Fruit fly (Drosophila melanogaster) whole organism, embryonic: ENCODE data around the gene CG7985.

Source experiments
- Asciz ChIP-seq: fragments of 200-800 bp; sonication (Bioruptor generic); optimal IDR thresholded peaks from 2 replicates; lab custom pipeline; 2017; ENCODE audit warnings: missing biosample characterization, mild to moderate bottlenecking, missing genetic modification characterization, missing genetic modification reagents
- Atf6 ChIP-seq: fragments of 200-800 bp; sonication (Bioruptor generic); IDR thresholded peaks from 2 replicates; pipeline ENCODE4 v1.3.6; 2022; ENCODE audit warnings: missing biosample characterization, missing genetic modification characterization
- B-H1 ChIP-seq: fragments of 200-800 bp; sonication (Bioruptor generic); IDR thresholded peaks from 3 replicates; pipeline ENCODE4 v1.3.6; 2022; ENCODE audit warnings: missing biosample characterization, missing genetic modification characterization
- CG10274 ChIP-seq: fragments of 200-800 bp; sonication (Bioruptor generic); optimal IDR thresholded peaks from 3 replicates; lab custom pipeline; 2017; ENCODE audit warnings: missing biosample characterization, mild to moderate bottlenecking, missing genetic modification characterization
- CG10543 ChIP-seq: fragments of 200-800 bp; sonication (Bioruptor generic); optimal IDR thresholded peaks from 3 replicates; lab custom pipeline; 2017; ENCODE audit warnings: missing biosample characterization, mild to moderate bottlenecking, missing genetic modification characterization, moderate library complexity
- CG12391 ChIP-seq: fragments of 200-800 bp; sonication (Bioruptor generic); optimal IDR thresholded peaks from 3 replicates; lab custom pipeline; 2018; ENCODE audit warnings: missing biosample characterization, mild to moderate bottlenecking, missing genetic modification characterization, moderate library complexity
- CG13296 ChIP-seq: fragments of 200-800 bp; sonication (Bioruptor generic); optimal IDR thresholded peaks from 3 replicates; lab custom pipeline; 2018; ENCODE audit warnings: missing biosample characterization, mild to moderate bottlenecking, missing genetic modification characterization
- CG15011 ChIP-seq: fragments of 200-800 bp; sonication (Bioruptor generic); optimal IDR thresholded peaks from 3 replicates; lab custom pipeline; 2018; ENCODE audit warnings: missing biosample characterization, mild to moderate bottlenecking, missing genetic modification characterization
- CG1529 ChIP-seq: fragments of 200-800 bp; sonication (Bioruptor generic); optimal IDR thresholded peaks from 3 replicates; lab custom pipeline; 2018; ENCODE audit warnings: missing biosample characterization, missing genetic modification characterization
- CG17612 ChIP-seq: fragments of 200-800 bp; sonication (Bioruptor generic); IDR thresholded peaks from 2 replicates; pipeline ENCODE4 v1.3.6; 2022; ENCODE audit warnings: missing biosample characterization, missing genetic modification characterization
- CG1832 ChIP-seq: fragments of 200-800 bp; sonication (Bioruptor generic); optimal IDR thresholded peaks from 2 replicates; lab custom pipeline; 2017; ENCODE audit warnings: missing biosample characterization, mild to moderate bottlenecking, missing genetic modification characterization, inconsistent platforms
- CG18619 ChIP-seq: fragments of 200-800 bp; sonication (Bioruptor generic); optimal IDR thresholded peaks from 3 replicates; lab custom pipeline; 2017; ENCODE audit warnings: missing biosample characterization, mild to moderate bottlenecking, missing genetic modification characterization
- CG34422 ChIP-seq: fragments of 200-800 bp; sonication (Bioruptor generic); IDR thresholded peaks from 3 replicates; pipeline ENCODE4 v1.3.6; 2022; ENCODE audit warnings: missing biosample characterization, missing genetic modification characterization
- CG4617 ChIP-seq: fragments of 200-800 bp; sonication (Bioruptor generic); optimal IDR thresholded peaks from 3 replicates; lab custom pipeline; 2016; ENCODE audit warnings: missing biosample characterization, missing genetic modification characterization, borderline replicate concordance
- CG7839 ChIP-seq: fragments of 200-800 bp; sonication (Bioruptor generic); optimal IDR thresholded peaks from 3 replicates; lab custom pipeline; 2018; ENCODE audit warnings: missing biosample characterization, mild to moderate bottlenecking, missing genetic modification characterization, moderate library complexity
- CoRest ChIP-seq: fragments of 200-800 bp; sonication (Bioruptor generic); optimal IDR thresholded peaks from 3 replicates; lab custom pipeline; 2018; ENCODE audit warnings: missing biosample characterization, mild to moderate bottlenecking, missing genetic modification characterization, moderate library complexity
- CrebB ChIP-seq: fragments of 200-800 bp; sonication (Bioruptor generic); optimal IDR thresholded peaks from 3 replicates; lab custom pipeline; 2018; ENCODE audit warnings: missing biosample characterization, mild to moderate bottlenecking, missing genetic modification characterization
- Hand ChIP-seq: fragments of 200-800 bp; sonication (Bioruptor generic); optimal IDR thresholded peaks from 2 replicates; lab custom pipeline; 2017; ENCODE audit warnings: mild to moderate bottlenecking, missing biosample characterization, missing genetic modification reagents, missing genetic modification characterization
- Mrtf ChIP-seq: fragments of 200-800 bp; sonication (Bioruptor generic); IDR thresholded peaks from 3 replicates; pipeline ENCODE4 v1.3.6; 2022; ENCODE audit warnings: missing biosample characterization, missing genetic modification characterization
- NC2β ChIP-seq: fragments of 200-800 bp; sonication (Bioruptor generic); optimal IDR thresholded peaks from 2 replicates; lab custom pipeline; 2016; ENCODE audit warnings: missing biosample characterization, missing genetic modification characterization
- Six4 ChIP-seq: fragments of 200-800 bp; sonication (Bioruptor generic); optimal IDR thresholded peaks from 2 replicates; lab custom pipeline; 2016; ENCODE audit warnings: missing biosample characterization, missing genetic modification characterization
- Sox100B ChIP-seq: fragments of 200-800 bp; sonication (Bioruptor generic); optimal IDR thresholded peaks from 3 replicates; lab custom pipeline; 2018; ENCODE audit warnings: missing biosample characterization, mild to moderate bottlenecking, missing genetic modification characterization
- Xbp1 ChIP-seq: fragments of 200-800 bp; sonication (Bioruptor generic); optimal IDR thresholded peaks from 3 replicates; lab custom pipeline; 2016; ENCODE audit warnings: missing biosample characterization, mild to moderate bottlenecking, missing genetic modification characterization
- YL-1 ChIP-seq: fragments of 200-800 bp; sonication (Bioruptor generic); optimal IDR thresholded peaks from 3 replicates; lab custom pipeline; 2017; ENCODE audit warnings: missing biosample characterization, mild to moderate bottlenecking, missing genetic modification characterization
- abd-A ChIP-seq: fragments of 200-800 bp; sonication (Bioruptor generic); optimal IDR thresholded peaks from 3 replicates; lab custom pipeline; 2019; ENCODE audit warnings: missing biosample characterization, mild to moderate bottlenecking, missing genetic modification characterization, moderate library complexity
- aop ChIP-seq: fragments of 200-800 bp; sonication (Bioruptor generic); IDR thresholded peaks from 2 replicates; pipeline ENCODE4 v1.3.6; 2022; ENCODE audit warnings: missing biosample characterization, missing genetic modification characterization
- ase ChIP-seq: fragments of 200-800 bp; sonication (Bioruptor generic); IDR thresholded peaks from 3 replicates; pipeline ENCODE4 v1.3.6; 2022; ENCODE audit warnings: missing biosample characterization, missing genetic modification characterization
- bbx ChIP-seq: fragments of 200-800 bp; sonication (Bioruptor generic); IDR thresholded peaks from 2 replicates; pipeline ENCODE4 v1.3.6; 2022; ENCODE audit warnings: missing biosample characterization, missing genetic modification characterization; ENCODE audit not compliant: partially characterized antibody
- cad ChIP-seq: fragments of >200 bp; optimal IDR thresholded peaks from 2 replicates; lab custom pipeline; 2017; ENCODE audit warnings: missing biosample characterization, missing genetic modification characterization
- cg ChIP-seq: fragments of 200-800 bp; sonication (Bioruptor generic); optimal IDR thresholded peaks from 3 replicates; lab custom pipeline; 2019; ENCODE audit warnings: missing biosample characterization, mild to moderate bottlenecking, missing genetic modification characterization, moderate library complexity
- crol ChIP-seq: fragments of 200-800 bp; sonication (Bioruptor generic); IDR thresholded peaks from 2 replicates; pipeline ENCODE4 v1.3.6; 2022; ENCODE audit warnings: missing biosample characterization, missing genetic modification characterization
- emc ChIP-seq: fragments of 200-800 bp; sonication (Bioruptor generic); optimal IDR thresholded peaks from 2 replicates; lab custom pipeline; 2016; ENCODE audit warnings: missing biosample characterization, missing genetic modification characterization
- eve ChIP-seq, 2 experiments: fragments of >200 bp; optimal IDR thresholded peaks; 2 replicates each; lab custom pipeline; 2017; ENCODE audit warnings: missing biosample characterization in 2 of 2, missing genetic modification characterization in 2 of 2
- ftz-f1 ChIP-seq: fragments of 200-800 bp; sonication (Bioruptor generic); optimal IDR thresholded peaks from 2 replicates; lab custom pipeline; 2016; ENCODE audit warnings: missing biosample characterization, missing genetic modification characterization
- gcm2 ChIP-seq: fragments of 200-800 bp; sonication (Bioruptor generic); optimal IDR thresholded peaks from 2 replicates; lab custom pipeline; 2016; ENCODE audit warnings: missing biosample characterization, missing genetic modification characterization
- h ChIP-seq: fragments of >200 bp; optimal IDR thresholded peaks from 2 replicates; lab custom pipeline; 2017
- lov ChIP-seq, 2 experiments: fragments of 200-800 bp in 1 of 2; fragments of >200 bp in 1 of 2; sonication (Bioruptor generic) in 1 of 2; IDR thresholded peaks in 1 of 2; optimal IDR thresholded peaks in 1 of 2; 2 replicates in 1 of 2; 3 replicates in 1 of 2; pipeline versions ENCODE4 v1.3.6 to Lab custom; 2017 to 2022; ENCODE audit warnings: missing biosample characterization in 1 of 2, missing genetic modification characterization in 1 of 2
- onecut ChIP-seq: fragments of 200-800 bp; sonication (Bioruptor generic); IDR thresholded peaks from 2 replicates; pipeline ENCODE4 v1.3.6; 2022; ENCODE audit warnings: missing biosample characterization, missing genetic modification characterization
- peb ChIP-seq: fragments of 200-800 bp; sonication (Bioruptor generic); IDR thresholded peaks from 2 replicates; pipeline ENCODE4 v1.3.6; 2022; ENCODE audit warnings: missing biosample characterization, missing genetic modification characterization
- pum ChIP-seq: fragments of 200-800 bp; sonication (Bioruptor generic); optimal IDR thresholded peaks from 2 replicates; lab custom pipeline; 2016; ENCODE audit warnings: missing biosample characterization, missing genetic modification characterization
- rib ChIP-seq: fragments of 200-800 bp; sonication (Bioruptor generic); IDR thresholded peaks from 2 replicates; pipeline ENCODE4 v1.3.6; 2022; ENCODE audit warnings: missing biosample characterization, missing genetic modification characterization
- ro ChIP-seq: fragments of 200-800 bp; sonication (Bioruptor generic); IDR thresholded peaks from 2 replicates; pipeline ENCODE4 v1.3.6; 2022; ENCODE audit warnings: missing biosample characterization, missing genetic modification characterization
- salm ChIP-seq: fragments of 200-800 bp; sonication (Bioruptor generic); optimal IDR thresholded peaks from 2 replicates; lab custom pipeline; 2018; ENCODE audit warnings: missing biosample characterization, mild to moderate bottlenecking, missing genetic modification characterization
- sd ChIP-seq: fragments of 200-800 bp; sonication (Bioruptor generic); optimal IDR thresholded peaks from 3 replicates; lab custom pipeline; 2018; ENCODE audit warnings: missing biosample characterization, mild to moderate bottlenecking, missing genetic modification characterization, moderate library complexity
- sens-2 ChIP-seq: fragments of 200-800 bp; sonication (Bioruptor generic); IDR thresholded peaks from 2 replicates; pipeline ENCODE4 v1.3.6; 2022; ENCODE audit warnings: missing biosample characterization, missing genetic modification characterization
- slbo ChIP-seq: fragments of 200-800 bp; sonication (Bioruptor generic); IDR thresholded peaks from 2 replicates; pipeline ENCODE4 v1.3.6; 2022; ENCODE audit warnings: missing biosample characterization, missing genetic modification characterization
- tin ChIP-seq: fragments of 200-800 bp; sonication (Bioruptor generic); optimal IDR thresholded peaks from 3 replicates; lab custom pipeline; 2016; ENCODE audit warnings: missing biosample characterization, missing genetic modification characterization
- tio ChIP-seq: fragments of 200-800 bp; sonication (Bioruptor generic); optimal IDR thresholded peaks from 2 replicates; lab custom pipeline; 2017; ENCODE audit warnings: missing biosample characterization, missing genetic modification characterization, inconsistent platforms
- vfl ChIP-seq: fragments of 200-800 bp; sonication (Bioruptor generic); optimal IDR thresholded peaks from 2 replicates; lab custom pipeline; 2016; ENCODE audit warnings: missing biosample characterization, missing genetic modification characterization
- zfh2 ChIP-seq: fragments of 200-800 bp; sonication (Bioruptor generic); optimal IDR thresholded peaks from 2 replicates; lab custom pipeline; 2016; ENCODE audit warnings: missing biosample characterization, missing genetic modification characterization

CG7985 gene

DNA sequence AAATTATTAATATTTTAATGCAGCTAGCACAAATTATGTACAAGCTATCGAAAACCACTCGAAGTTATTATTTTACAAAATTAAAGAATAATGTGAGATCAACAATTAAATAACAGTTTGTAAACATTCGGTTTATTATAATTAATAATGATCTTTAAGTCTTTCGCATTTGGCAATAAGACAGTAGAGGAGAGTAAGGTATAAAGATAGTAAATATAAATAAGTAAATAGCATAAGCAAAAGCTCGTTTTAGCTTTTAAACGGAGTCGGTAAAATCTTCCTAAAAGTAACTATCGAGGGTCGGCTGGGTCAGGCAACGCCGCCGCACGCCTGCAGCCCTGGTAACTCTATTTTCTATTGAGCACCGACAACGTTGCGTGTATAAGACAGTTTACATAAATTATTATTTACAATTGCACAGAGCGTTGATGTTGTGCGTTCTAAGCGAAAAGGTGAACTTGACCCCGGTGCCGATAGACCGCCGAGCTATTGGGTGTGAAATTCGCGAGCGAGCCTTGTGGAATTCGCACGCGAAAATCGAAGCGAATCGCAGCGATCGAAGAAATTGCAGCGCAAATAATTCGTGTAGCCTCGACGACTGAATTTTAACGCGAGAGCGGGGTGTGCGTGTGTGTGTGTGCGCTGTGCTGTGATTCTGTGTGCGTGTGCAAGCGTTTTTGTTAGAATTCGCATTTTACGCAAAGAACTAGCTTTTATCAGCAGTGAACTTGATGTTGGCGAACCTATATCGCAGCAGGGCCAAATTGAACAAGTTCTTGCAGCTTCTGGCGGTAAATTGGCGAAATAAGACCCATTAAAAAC is 32.0 kb upstream of the CG7985 start, which contains the start of gene wrd (continued):
- TF ChIP-seq pum (GFP tag; lab: Kevin White, UChicago): no peak
- no peak for TF ChIP-seq NC2β (GFP tag; lab: Kevin White, UChicago)
- TF ChIP-seq B-H1 (GFP tag; lab: Robert Waterston, UW): no peak
- no peak for TF ChIP-seq Six4 (GFP tag; lab: Kevin White, UChicago)
- TF ChIP-seq aop (GFP tag; lab: Robert Waterston, UW): no peak
- no peak for TF ChIP-seq CG1529
- no peak for TF ChIP-seq CrebB (tag; lab: Kevin White, UChicago)
- TF ChIP-seq Mrtf: no peak
- TF ChIP-seq Atf6 (GFP tag; lab: Robert Waterston, UW): no peak
- peak; percentile 81; the same call in 1 of the 2 replicates for TF ChIP-seq rib (GFP tag; lab: Robert Waterston, UW)
- no peak for TF ChIP-seq crol (GFP tag; lab: Robert Waterston, UW)
- no peak for TF ChIP-seq lov (optimal IDR thresholded peaks at IDR 0.05; lab: Kevin White, UChicago)
- TF ChIP-seq lov (GFP tag; IDR thresholded peaks at IDR 0.05; lab: Robert Waterston, UW): no peak
- TF ChIP-seq CG10274: no peak
- TF ChIP-seq CG18619 (GFP tag; lab: Kevin White, UChicago): peak; percentile 44
- peak; percentile 9 for TF ChIP-seq CG10543 (GFP tag; lab: Kevin White, UChicago)
- TF ChIP-seq peb (GFP tag; lab: Robert Waterston, UW): no peak
- peak; percentile 28 for TF ChIP-seq CG7839 (tag; lab: Kevin White, UChicago)
- TF ChIP-seq tin (GFP tag; lab: Kevin White, UChicago): no peak
- no peak for TF ChIP-seq zfh2 (GFP tag; lab: Kevin White, UChicago)
- no peak for TF ChIP-seq CG1832 (GFP tag; lab: Kevin White, UChicago)
- TF ChIP-seq Asciz (GFP tag; lab: Kevin White, UChicago): no peak
- peak; percentile 50; the same call in 1 of the 2 replicates for TF ChIP-seq slbo (GFP tag; lab: Robert Waterston, UW)
- TF ChIP-seq cg: peak; percentile 75
- TF ChIP-seq bbx: no peak
- no peak for TF ChIP-seq ro (GFP tag; lab: Robert Waterston, UW)
- TF ChIP-seq sd (tag; lab: Kevin White, UChicago): peak; percentile 30
- TF ChIP-seq CG13296: no peak
- no peak for TF ChIP-seq ase (GFP tag; lab: Robert Waterston, UW)
- no peak for TF ChIP-seq cad
- no peak for TF ChIP-seq salm (tag; lab: Kevin White, UChicago)
- peak; percentile 48 for TF ChIP-seq Sox100B
- TF ChIP-seq Hand (GFP tag; lab: Kevin White, UChicago): no peak
- TF ChIP-seq YL-1 (GFP tag; lab: Kevin White, UChicago): no peak
- no peak for TF ChIP-seq emc (GFP tag; lab: Kevin White, UChicago)
- TF ChIP-seq Xbp1 (GFP tag; lab: Kevin White, UChicago): peak; percentile 38
- TF ChIP-seq vfl (GFP tag; lab: Kevin White, UChicago): no peak
- TF ChIP-seq CG12391 (tag; lab: Kevin White, UChicago): peak; percentile 3
- no peak for TF ChIP-seq gcm2
- TF ChIP-seq tio (GFP tag; lab: Kevin White, UChicago): peak; percentile 22
- no peak for TF ChIP-seq CG15011 (GFP tag; lab: Kevin White, UChicago)
- peak; percentile 60; the same call in 1 of the 3 replicates for TF ChIP-seq CG34422
- no peak for TF ChIP-seq CG17612 (GFP tag; lab: Robert Waterston, UW)
- TF ChIP-seq onecut: no peak
- peak; percentile 75 for TF ChIP-seq ftz-f1
- TF ChIP-seq CoRest (tag; lab: Kevin White, UChicago): peak; percentile 54
- peak; percentile 12 for TF ChIP-seq CG4617 (GFP tag; lab: Kevin White, UChicago)
- no peak for TF ChIP-seq sens-2 (GFP tag; lab: Robert Waterston, UW)
- peak; percentile 49 for TF ChIP-seq abd-A (tag; lab: Kevin White, UChicago)
- no peak for TF ChIP-seq h
- no peak for TF ChIP-seq eve (GFP tag; optimal IDR thresholded peaks at IDR 0.05; lab: Kevin White, UChicago)
